Fruit fly (Drosophila melanogaster): ENCODE data around the gene Prps.

Gene Prps

dm6 chr3L:9696650-9697526, at the start of gene Prps (continued):
- peak; percentile 19 for TF ChIP-seq CG16815 (GFP tag; optimal IDR thresholded peaks at IDR 0.05)
- no peak for TF ChIP-seq MESR4 (GFP tag; optimal IDR thresholded peaks at IDR 0.05)
- TF ChIP-seq lmd (GFP tag; IDR thresholded peaks at IDR 0.05) = peak; percentile 80
- TF ChIP-seq Dref (GFP tag; IDR thresholded peaks at IDR 0.05) = peak; percentile 24; the same call in 1 of the 2 replicates
- TF ChIP-seq CG34224 (GFP tag; IDR thresholded peaks at IDR 0.05; ENCODE audit: partially characterized antibody) = peak; percentile 31; the same call in 1 of the 3 replicates
- TF ChIP-seq CG30020 (tag; optimal IDR thresholded peaks at IDR 0.05) = no peak
- no peak for TF ChIP-seq zen (tag; optimal IDR thresholded peaks at IDR 0.05)
- TF ChIP-seq Stat92E (GFP tag; optimal IDR thresholded peaks at IDR 0.05) = peak in 1 of 3 experiments; percentile 68
- peak; percentile 52 for TF ChIP-seq ewg (GFP tag; optimal IDR thresholded peaks at IDR 0.05)
- no peak for TF ChIP-seq CG15073 (GFP tag; optimal IDR thresholded peaks at IDR 0.05)
- TF ChIP-seq BtbVII (GFP tag; optimal IDR thresholded peaks at IDR 0.05) = peak; percentile 77
- peak; percentile 73 for TF ChIP-seq CG8388 (GFP tag; optimal IDR thresholded peaks at IDR 0.05)
- TF ChIP-seq CG8924 (tag; optimal IDR thresholded peaks at IDR 0.05) = peak; percentile 56
- peak; percentile 81 for TF ChIP-seq lilli (GFP tag; optimal IDR thresholded peaks at IDR 0.05)
- TF ChIP-seq Fer3 (tag; optimal IDR thresholded peaks at IDR 0.05) = peak; percentile 83
- TF ChIP-seq Xrp1 (GFP tag; IDR thresholded peaks at IDR 0.05) = peak; percentile 84
- TF ChIP-seq ERR (GFP tag; optimal IDR thresholded peaks at IDR 0.05) = peak; percentile 72
- peak; percentile 59 for TF ChIP-seq Hsf (GFP tag; optimal IDR thresholded peaks at IDR 0.05)
- TF ChIP-seq repo (GFP tag; optimal IDR thresholded peaks at IDR 0.05) = peak; percentile 75
- peak; percentile 69 for TF ChIP-seq CG13424 (tag; optimal IDR thresholded peaks at IDR 0.05)
- peak; percentile 79 for TF ChIP-seq stc (GFP tag; IDR thresholded peaks at IDR 0.05)
- no peak for TF ChIP-seq Lpt (GFP tag; optimal IDR thresholded peaks at IDR 0.05)
- TF ChIP-seq tgo (GFP tag; IDR thresholded peaks at IDR 0.05) = peak; percentile 80
- no peak for TF ChIP-seq hkb (optimal IDR thresholded peaks at IDR 0.05)
- TF ChIP-seq hkb (GFP tag; IDR thresholded peaks at IDR 0.05) = peak; percentile 85
- peak; percentile 52; the same call in 1 of the 2 replicates for TF ChIP-seq Adf1 (GFP tag; IDR thresholded peaks at IDR 0.05)
- TF ChIP-seq CG6765 (GFP tag; optimal IDR thresholded peaks at IDR 0.05) = peak; percentile 52
- TF ChIP-seq NC2α (GFP tag; optimal IDR thresholded peaks at IDR 0.05) = peak; percentile 37
- peak; percentile 6 for TF ChIP-seq Bdp1 (GFP tag; optimal IDR thresholded peaks at IDR 0.05)
- TF ChIP-seq Myb (GFP tag; optimal IDR thresholded peaks at IDR 0.05) = peak; percentile 58
- TF ChIP-seq CG34422 (GFP tag; IDR thresholded peaks at IDR 0.05) = peak; percentile 87
- peak; percentile 69; the same call in 2 of the 3 replicates for TF ChIP-seq sr (GFP tag; IDR thresholded peaks at IDR 0.05)
- peak; percentile 73 for TF ChIP-seq CG11696 (GFP tag; IDR thresholded peaks at IDR 0.05)
- TF ChIP-seq bab2 (GFP tag; optimal IDR thresholded peaks at IDR 0.05) = peak; percentile 60
- TF ChIP-seq CG12104 (GFP tag; optimal IDR thresholded peaks at IDR 0.05) = peak; percentile 67
- TF ChIP-seq CG33213 (GFP tag; optimal IDR thresholded peaks at IDR 0.05) = peak; percentile 82
- peak; percentile 76 for TF ChIP-seq Hmr (GFP tag; optimal IDR thresholded peaks at IDR 0.05)
- TF ChIP-seq vvl (GFP tag; IDR thresholded peaks at IDR 0.05) = peak; percentile 95
- peak; percentile 51; the same call in 1 of the 2 replicates for TF ChIP-seq ap (GFP tag; IDR thresholded peaks at IDR 0.05)
- TF ChIP-seq CG8089 (GFP tag; optimal IDR thresholded peaks at IDR 0.05) = peak; percentile 59
- TF ChIP-seq sc (optimal IDR thresholded peaks at IDR 0.05) = no peak
- TF ChIP-seq sc (GFP tag; optimal IDR thresholded peaks at IDR 0.05) = peak; percentile 21
- peak; percentile 73 for TF ChIP-seq nau (GFP tag; optimal IDR thresholded peaks at IDR 0.05)
- TF ChIP-seq CG6654 (GFP tag; optimal IDR thresholded peaks at IDR 0.05) = peak; percentile 20
- peak; percentile 33; the same call in 1 of the 2 replicates for TF ChIP-seq unc-4 (GFP tag; IDR thresholded peaks at IDR 0.05; ENCODE audit: partially characterized antibody)
- peak; percentile 85 for TF ChIP-seq lbe (GFP tag; optimal IDR thresholded peaks at IDR 0.05)
- peak; percentile 71 for TF ChIP-seq CG14050 (GFP tag; IDR thresholded peaks at IDR 0.05)
- TF ChIP-seq CG6254 (GFP tag; optimal IDR thresholded peaks at IDR 0.05) = peak; percentile 62
- TF ChIP-seq dati (GFP tag; IDR thresholded peaks at IDR 0.05) = 0 out of 2 replicates have a peak, but pooled peaks have one; percentile 39

Data from whole organism, embryonic.